Worm (Caenorhabditis elegans) whole organism, L4/young adult: ENCODE data around the gene C45B11.9.

Source experiments
- W03F9.2 ChIP-seq: fragments of 150-350 bp; optimal IDR thresholded peaks from 2 replicates; lab custom pipeline; 2014; ENCODE audit warnings: missing biosample characterization, missing genetic modification characterization
- dao-5 ChIP-seq: sonication (generic microtip); optimal IDR thresholded peaks from 2 replicates; lab custom pipeline; 2016; ENCODE audit warnings: missing genotype, missing genetic modification characterization, moderate library complexity, missing compliant biosample characterization
- him-1 ChIP-seq: sonication (generic microtip); optimal IDR thresholded peaks from 2 replicates; lab custom pipeline; 2016; ENCODE audit warnings: missing genotype, missing genetic modification reagents, missing genetic modification characterization, missing compliant biosample characterization

Gene C45B11.9

DNA sequence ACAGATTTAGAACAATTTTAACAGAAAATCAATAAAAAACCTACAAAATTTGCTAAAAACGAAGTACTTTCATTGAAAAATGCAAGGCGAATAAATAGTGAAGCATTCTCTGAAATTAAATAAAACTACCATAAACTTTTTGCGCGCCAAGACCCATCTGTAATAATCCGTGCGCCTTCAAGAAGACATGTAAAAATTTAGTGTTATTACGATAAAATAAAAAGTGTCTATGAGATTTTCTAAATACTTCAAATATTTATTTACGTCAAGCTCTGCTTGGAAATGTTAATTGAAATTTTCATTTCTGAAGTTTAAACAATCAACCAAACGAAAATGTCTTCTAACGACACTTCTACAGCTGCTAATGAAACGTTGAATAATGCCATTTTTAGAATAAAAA, at the start of gene C45B11.9:
Gene C45B11.9 (plus strand): TSS at position 301 of the 400 bp plus-strand sequence.
- TF ChIP-seq dao-5 (tag; lab: Kevin White, UChicago) (no peak), W03F9.2 (tag; lab: Kevin White, UChicago) (no peak), him-1 (tag; lab: Kevin White, UChicago) (no peak)

ce11 chrV:10991789-10992188, 48.3 kb upstream of the C45B11.9 start, which contains the start of gene frpr-9:
Gene frpr-9 (plus strand): TSS chrV:10992089.
- TF ChIP-seq W03F9.2 (tag; lab: Kevin White, UChicago) = no peak

ce11 chrV:10998797-10999196, 41.3 kb upstream of the C45B11.9 start, which contains the start of gene F53B7.7:
Gene F53B7.7 (plus strand): TSS chrV:10999097.
- TF ChIP-seq him-1 (tag; lab: Kevin White, UChicago) (no peak), W03F9.2 (tag; lab: Kevin White, UChicago) (no peak), dao-5 (tag; lab: Kevin White, UChicago) (no peak)

- TF ChIP-seq W03F9.2 (tag; lab: Kevin White, UChicago) (peak; percentile 59), dao-5 (tag; lab: Kevin White, UChicago) (no peak)
Measured at ce11 chrV:11000650-11001049, 39.5 kb upstream of the C45B11.9 start, which contains the start of gene isy-1. Gene isy-1 (minus strand): TSS chrV:11000699.

- TF ChIP-seq him-1 (tag; lab: Kevin White, UChicago) (no peak), dao-5 (tag; lab: Kevin White, UChicago) (no peak), W03F9.2 (tag; lab: Kevin White, UChicago) (no peak)
Measured at ce11 chrV:11002434-11002833, 37.7 kb upstream of the C45B11.9 start, which contains the start of gene F53B7.4. Gene F53B7.4 (minus strand): TSS chrV:11002534.

DNA sequence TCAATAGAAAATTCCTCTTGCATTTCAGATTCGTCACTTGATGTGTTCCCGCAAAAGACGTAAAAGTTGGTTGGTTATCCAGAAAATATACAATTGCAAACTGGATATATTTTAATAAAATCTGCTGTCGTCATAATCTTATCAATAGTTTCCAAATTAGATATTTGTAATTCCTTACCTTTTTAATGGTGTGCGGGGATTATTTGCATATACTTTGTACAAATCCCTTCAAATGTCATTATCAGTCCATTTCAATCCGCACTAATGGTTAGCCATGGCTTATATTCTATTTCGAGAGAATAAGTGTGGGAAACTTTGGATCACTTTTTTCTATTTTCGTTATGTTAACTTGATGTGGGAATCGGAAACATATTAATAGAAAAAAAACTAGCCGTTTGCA, 36.0 kb upstream of the C45B11.9 start:
- no peak for TF ChIP-seq dao-5 (tag; lab: Kevin White, UChicago)
- TF ChIP-seq him-1 (tag; lab: Kevin White, UChicago) = no peak
- TF ChIP-seq W03F9.2 (tag; lab: Kevin White, UChicago) = no peak

- no peak for TF ChIP-seq him-1 (tag; lab: Kevin White, UChicago)
- no peak for TF ChIP-seq W03F9.2 (tag; lab: Kevin White, UChicago)
- TF ChIP-seq dao-5 (tag; lab: Kevin White, UChicago) = no peak
Measured at ce11 chrV:11007651-11008050, 32.5 kb upstream of the C45B11.9 start.

ce11 chrV:11009124-11009524, 31.0 kb upstream of the C45B11.9 start:
- TF ChIP-seq W03F9.2 (tag; lab: Kevin White, UChicago) (no peak), dao-5 (tag; lab: Kevin White, UChicago) (no peak), him-1 (tag; lab: Kevin White, UChicago) (no peak)

DNA sequence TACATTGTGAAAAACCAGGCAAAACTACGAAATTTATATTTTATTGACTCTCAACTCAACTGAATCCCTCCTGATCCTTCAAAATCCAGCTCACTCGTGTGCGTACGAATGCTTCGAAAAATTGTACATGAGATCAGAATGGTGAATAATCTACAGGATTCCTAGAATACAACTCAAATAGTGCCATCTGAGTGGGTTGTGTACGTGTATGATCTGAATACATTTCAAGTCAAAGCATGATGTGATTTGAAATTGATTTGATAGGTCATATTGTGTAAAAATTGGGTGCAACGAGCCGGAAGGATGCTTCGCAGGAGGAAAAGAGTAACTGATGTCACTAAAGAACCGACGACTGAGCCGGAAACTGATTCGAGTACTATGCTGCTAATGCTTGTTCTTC, 29.4 kb upstream of the C45B11.9 start:
- TF ChIP-seq him-1 (tag; lab: Kevin White, UChicago) = no peak
- TF ChIP-seq dao-5 (tag; lab: Kevin White, UChicago) = no peak
- no peak for TF ChIP-seq W03F9.2 (tag; lab: Kevin White, UChicago)

ce11 chrV:11011807-11012206, 28.3 kb upstream of the C45B11.9 start:
- no peak for TF ChIP-seq dao-5 (tag; lab: Kevin White, UChicago)
- no peak for TF ChIP-seq W03F9.2 (tag; lab: Kevin White, UChicago)
- no peak for TF ChIP-seq him-1 (tag; lab: Kevin White, UChicago)

ce11 chrV:11012419-11012818, 27.7 kb upstream of the C45B11.9 start, which contains the start of gene C13G3.1:
Gene C13G3.1 (minus strand): TSS chrV:11012465.
- no peak for TF ChIP-seq W03F9.2 (tag; lab: Kevin White, UChicago)
- TF ChIP-seq dao-5 (tag; lab: Kevin White, UChicago) = no peak
- TF ChIP-seq him-1 (tag; lab: Kevin White, UChicago) = no peak

DNA sequence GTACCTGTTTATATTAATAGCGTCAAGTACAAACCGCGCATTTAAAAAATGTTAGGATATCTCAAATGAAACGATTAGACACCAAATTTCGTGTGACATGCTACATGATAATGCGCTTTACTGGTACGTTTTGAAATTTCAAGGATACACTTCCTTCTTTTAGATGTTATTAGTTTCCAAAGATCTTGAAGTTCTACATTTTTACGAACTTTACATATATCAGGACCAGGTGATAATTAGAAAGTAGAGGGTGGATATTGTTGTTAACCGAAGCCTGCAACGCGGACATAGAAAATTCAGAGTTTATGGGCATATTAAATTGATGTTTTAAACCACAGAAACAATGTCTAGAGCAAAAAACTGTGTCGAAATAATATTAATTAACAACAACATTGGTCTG, 26.9 kb upstream of the C45B11.9 start:
- TF ChIP-seq W03F9.2 (tag; lab: Kevin White, UChicago) = no peak
- no peak for TF ChIP-seq him-1 (tag; lab: Kevin White, UChicago)
- no peak for TF ChIP-seq dao-5 (tag; lab: Kevin White, UChicago)

- TF ChIP-seq him-1 (tag; lab: Kevin White, UChicago) = no peak
- no peak for TF ChIP-seq dao-5 (tag; lab: Kevin White, UChicago)
- no peak for TF ChIP-seq W03F9.2 (tag; lab: Kevin White, UChicago)
Measured at ce11 chrV:11014758-11015157, 25.4 kb upstream of the C45B11.9 start.

ce11 chrV:11016846-11017553, 23.1 kb upstream of the C45B11.9 start:
- no peak for TF ChIP-seq him-1 (tag; lab: Kevin White, UChicago)
- no peak for TF ChIP-seq dao-5 (tag; lab: Kevin White, UChicago)
- no peak for TF ChIP-seq W03F9.2 (tag; lab: Kevin White, UChicago)
